Worm (Caenorhabditis elegans) whole organism, midembryonic: ENCODE results near the gene T21D9.2.

ENCODE experiments used
- cog-1 ChIP-seq: sonication (generic microtip); optimal IDR thresholded peaks from 2 replicates; lab custom pipeline; 2016; ENCODE audit warnings: missing genetic modification characterization, missing compliant biosample characterization
- flt-1 ChIP-seq: fragments of 200-800 bp; sonication (Bioruptor generic); IDR thresholded peaks from 2 replicates; pipeline ENCODE4 v1.3.6; 2022; ENCODE audit warnings: missing genetic modification characterization, missing compliant biosample characterization
- klf-2 ChIP-seq: fragments of 200-800 bp; sonication (Bioruptor generic); conservative IDR thresholded peaks from 2 replicates; pipeline ENCODE4 v1.3.6; 2022; ENCODE audit warnings: missing genetic modification reagents, missing genetic modification characterization, missing compliant biosample characterization
- med-1 ChIP-seq: sonication (generic microtip); optimal IDR thresholded peaks from 2 replicates; lab custom pipeline; 2017; ENCODE audit warnings: missing genetic modification characterization, mild to moderate bottlenecking, missing compliant biosample characterization, antibody characterized with exemption, missing genetic modification reagents; ENCODE audit not compliant: insufficient read depth
- tab-1 ChIP-seq: fragments of 200-800 bp; sonication (Bioruptor generic); IDR thresholded peaks from 2 replicates; pipeline ENCODE4 v1.3.6; 2022; ENCODE audit warnings: missing genetic modification characterization, missing compliant biosample characterization

DNA sequence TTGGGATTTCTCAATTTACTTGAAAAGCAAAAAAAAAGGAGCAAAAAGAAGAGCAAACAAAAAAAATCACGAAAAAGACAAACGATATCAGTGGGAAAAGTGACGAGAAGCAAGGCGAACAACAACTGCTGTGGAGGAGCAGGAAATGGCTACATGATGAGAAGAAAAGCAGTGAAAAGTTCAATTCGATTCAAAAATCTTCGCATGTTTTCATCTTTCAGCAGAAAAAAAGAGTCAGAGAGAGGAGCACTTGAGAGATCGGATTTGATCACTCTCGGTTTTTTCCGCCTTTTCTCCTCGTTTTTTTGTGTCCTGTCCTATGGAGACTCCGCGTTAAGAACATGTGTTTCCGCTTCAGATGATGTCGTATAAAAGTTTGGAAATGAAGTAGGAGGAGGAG lies 42.2 kb upstream of the T21D9.2 start:
- TF ChIP-seq klf-2 (GFP tag; lab: Robert Waterston, UW) (no peak), flt-1 (GFP tag; lab: Robert Waterston, UW) (no peak), med-1 (no peak), cog-1 (tag; lab: Kevin White, UChicago) (no peak), tab-1 (no peak)
